Fruit fly (Drosophila melanogaster) whole organism, embryonic: ENCODE measurements around the gene Pex11c.

Experiments used
- Antp ChIP-seq: fragments of 200-800 bp; sonication (Bioruptor generic); optimal IDR thresholded peaks from 3 replicates; lab custom pipeline; 2016; ENCODE audit warnings: missing biosample characterization, missing genetic modification characterization
- Atf6 ChIP-seq: fragments of 200-800 bp; sonication (Bioruptor generic); IDR thresholded peaks from 2 replicates; pipeline ENCODE4 v1.3.6; 2022; ENCODE audit warnings: missing biosample characterization, missing genetic modification characterization
- CG14050 ChIP-seq: fragments of 200-800 bp; sonication (Bioruptor generic); IDR thresholded peaks from 3 replicates; pipeline ENCODE4 v1.3.6; 2022; ENCODE audit warnings: missing biosample characterization, missing genetic modification characterization
- CG15073 ChIP-seq: fragments of 200-800 bp; sonication (Bioruptor generic); optimal IDR thresholded peaks from 2 replicates; lab custom pipeline; 2016; ENCODE audit warnings: missing biosample characterization, missing genetic modification characterization
- CG1529 ChIP-seq: fragments of 200-800 bp; sonication (Bioruptor generic); optimal IDR thresholded peaks from 3 replicates; lab custom pipeline; 2018; ENCODE audit warnings: missing biosample characterization, missing genetic modification characterization
- CG15601 ChIP-seq: fragments of 200-800 bp; sonication (Bioruptor generic); optimal IDR thresholded peaks from 3 replicates; lab custom pipeline; 2019; ENCODE audit warnings: missing biosample characterization, mild to moderate bottlenecking, missing genetic modification characterization, moderate library complexity
- CG15696 ChIP-seq: fragments of 200-800 bp; sonication (Bioruptor generic); optimal IDR thresholded peaks from 2 replicates; lab custom pipeline; 2019; ENCODE audit warnings: missing biosample characterization, mild to moderate bottlenecking, missing genetic modification characterization, moderate library complexity
- CG1603 ChIP-seq: fragments of 200-800 bp; sonication (Bioruptor generic); optimal IDR thresholded peaks from 2 replicates; lab custom pipeline; 2019; ENCODE audit warnings: missing biosample characterization, mild to moderate bottlenecking, missing genetic modification characterization, moderate library complexity
- CG16779 ChIP-seq: fragments of 200-800 bp; sonication (Bioruptor generic); IDR thresholded peaks from 2 replicates; pipeline ENCODE4 v1.3.6; 2022; ENCODE audit warnings: missing biosample characterization, missing genetic modification characterization
- CG17359 ChIP-seq: fragments of 200-800 bp; sonication (Bioruptor generic); optimal IDR thresholded peaks from 3 replicates; lab custom pipeline; 2018; ENCODE audit warnings: missing biosample characterization, mild to moderate bottlenecking, missing genetic modification characterization, moderate library complexity
- CG17568 ChIP-seq: fragments of 200-800 bp; sonication (Bioruptor generic); optimal IDR thresholded peaks from 2 replicates; lab custom pipeline; 2018; ENCODE audit warnings: missing biosample characterization, mild to moderate bottlenecking, missing genetic modification characterization, moderate library complexity
- CG2712 ChIP-seq: fragments of 200-800 bp; optimal IDR thresholded peaks from 3 replicates; lab custom pipeline; 2019; ENCODE audit warnings: missing biosample characterization, mild to moderate bottlenecking, missing genetic modification characterization, moderate library complexity
- CG3065 ChIP-seq: fragments of 200-800 bp; sonication (Bioruptor generic); optimal IDR thresholded peaks from 2 replicates; lab custom pipeline; 2016; ENCODE audit warnings: missing biosample characterization, missing genetic modification characterization
- CG34376 ChIP-seq: fragments of 200-800 bp; sonication (Bioruptor generic); optimal IDR thresholded peaks from 2 replicates; lab custom pipeline; 2018; ENCODE audit warnings: missing biosample characterization, mild to moderate bottlenecking, missing genetic modification characterization
- CG5180 ChIP-seq: fragments of 200-800 bp; sonication (Bioruptor generic); optimal IDR thresholded peaks from 3 replicates; lab custom pipeline; 2017; ENCODE audit warnings: missing biosample characterization, missing genetic modification characterization, mild to moderate bottlenecking, moderate library complexity, missing genetic modification reagents
- CG5245 ChIP-seq: fragments of 200-800 bp; sonication (Bioruptor generic); optimal IDR thresholded peaks from 3 replicates; lab custom pipeline; 2016; ENCODE audit warnings: missing biosample characterization, missing genetic modification characterization
- CG6175 ChIP-seq: fragments of 200-800 bp; sonication (Bioruptor generic); IDR thresholded peaks from 3 replicates; pipeline ENCODE4 v1.3.6; 2022; ENCODE audit warnings: missing biosample characterization, missing genetic modification characterization
- CG6272 ChIP-seq: fragments of 200-800 bp; sonication (Bioruptor generic); IDR thresholded peaks from 2 replicates; pipeline ENCODE4 v1.3.6; 2022; ENCODE audit warnings: missing biosample characterization, missing genetic modification characterization
- CG6683 ChIP-seq: fragments of 200-800 bp; sonication (Bioruptor generic); optimal IDR thresholded peaks from 2 replicates; lab custom pipeline; 2017; ENCODE audit warnings: missing biosample characterization, mild to moderate bottlenecking, missing genetic modification characterization, missing genetic modification reagents
- CG7786 ChIP-seq: fragments of 200-800 bp; sonication (Bioruptor generic); optimal IDR thresholded peaks from 2 replicates; lab custom pipeline; 2016; ENCODE audit warnings: missing biosample characterization, missing genetic modification characterization
- CG8944 ChIP-seq: fragments of 200-800 bp; sonication (Bioruptor generic); optimal IDR thresholded peaks from 3 replicates; lab custom pipeline; 2016; ENCODE audit warnings: missing biosample characterization, missing genetic modification characterization
- D19A ChIP-seq: fragments of 200-800 bp; optimal IDR thresholded peaks from 3 replicates; lab custom pipeline; 2019; ENCODE audit warnings: missing biosample characterization, mild to moderate bottlenecking, missing genetic modification characterization, moderate library complexity
- Eip74EF ChIP-seq, 2 experiments: fragments of 200-800 bp in 1 of 2; fragments of >200 bp in 1 of 2; sonication (Bioruptor generic) in 1 of 2; optimal IDR thresholded peaks; 2 replicates each; lab custom pipeline; 2017 to 2019; ENCODE audit warnings: missing biosample characterization in 2 of 2, missing genetic modification characterization in 2 of 2, mild to moderate bottlenecking in 1 of 2, moderate library complexity in 1 of 2
- Elba2 ChIP-seq: fragments of 200-800 bp; sonication (Bioruptor generic); optimal IDR thresholded peaks from 3 replicates; lab custom pipeline; 2016; ENCODE audit warnings: missing biosample characterization, missing genetic modification characterization
- GATAe ChIP-seq: fragments of 200-800 bp; sonication (Bioruptor generic); conservative IDR thresholded peaks from 2 replicates; pipeline ENCODE4 v1.3.6; 2022; ENCODE audit warnings: missing biosample characterization, missing genetic modification characterization
- Hmx ChIP-seq: fragments of 200-800 bp; sonication (Bioruptor generic); optimal IDR thresholded peaks from 2 replicates; lab custom pipeline; 2016; ENCODE audit warnings: missing biosample characterization, missing genetic modification characterization
- Mad ChIP-seq: fragments of 200-800 bp; sonication (Bioruptor generic); optimal IDR thresholded peaks from 2 replicates; lab custom pipeline; 2016; ENCODE audit warnings: missing biosample characterization, missing genetic modification characterization
- Med ChIP-seq: fragments of 200-800 bp; sonication (Bioruptor generic); peaks from one replicate; lab custom pipeline; 2016; ENCODE audit warnings: missing biosample characterization, missing genetic modification characterization, mild to moderate bottlenecking, inconsistent platforms, moderate library complexity
- Nf-YB ChIP-seq: fragments of 200-800 bp; sonication (Bioruptor generic); optimal IDR thresholded peaks from 3 replicates; lab custom pipeline; 2019; ENCODE audit warnings: missing biosample characterization, mild to moderate bottlenecking, missing genetic modification characterization, moderate library complexity
- Oli ChIP-seq: fragments of 200-800 bp; sonication (Bioruptor generic); optimal IDR thresholded peaks from 2 replicates; lab custom pipeline; 2018; ENCODE audit warnings: missing biosample characterization, mild to moderate bottlenecking, missing genetic modification characterization, moderate library complexity
- Six4 ChIP-seq: fragments of 200-800 bp; sonication (Bioruptor generic); optimal IDR thresholded peaks from 2 replicates; lab custom pipeline; 2016; ENCODE audit warnings: missing biosample characterization, missing genetic modification characterization
- Taf1 ChIP-seq: fragments of 200-800 bp; sonication (Bioruptor generic); IDR thresholded peaks from 2 replicates; pipeline ENCODE4 v1.3.6; 2022; ENCODE audit warnings: missing biosample characterization, missing genetic modification characterization
- al ChIP-seq: fragments of 200-800 bp; sonication (Bioruptor generic); IDR thresholded peaks from 2 replicates; pipeline ENCODE4 v1.3.6; 2022; ENCODE audit warnings: missing biosample characterization, missing genetic modification characterization
- bigmax ChIP-seq: fragments of 200-800 bp; sonication (Bioruptor generic); optimal IDR thresholded peaks from 2 replicates; lab custom pipeline; 2018; ENCODE audit warnings: missing biosample characterization, mild to moderate bottlenecking, missing genetic modification characterization
- chif ChIP-seq, 2 experiments: fragments of 200-800 bp; sonication (Bioruptor generic); optimal IDR thresholded peaks; 3 replicates each; lab custom pipeline; 2016; ENCODE audit warnings: missing biosample characterization in 2 of 2, missing genetic modification characterization in 2 of 2
- gce ChIP-seq: fragments of 200-800 bp; sonication (Bioruptor generic); IDR thresholded peaks from 3 replicates; pipeline ENCODE4 v1.3.6; 2022; ENCODE audit warnings: missing biosample characterization, missing genetic modification characterization
- lmd ChIP-seq: fragments of 200-800 bp; sonication (Bioruptor generic); IDR thresholded peaks from 2 replicates; pipeline ENCODE4 v1.3.6; 2022; ENCODE audit warnings: missing biosample characterization, missing genetic modification characterization
- nau ChIP-seq: fragments of 200-800 bp; sonication (Bioruptor generic); optimal IDR thresholded peaks from 3 replicates; lab custom pipeline; 2017; ENCODE audit warnings: missing biosample characterization, mild to moderate bottlenecking, missing genetic modification characterization, missing genetic modification reagents
- peb ChIP-seq: fragments of 200-800 bp; sonication (Bioruptor generic); IDR thresholded peaks from 2 replicates; pipeline ENCODE4 v1.3.6; 2022; ENCODE audit warnings: missing biosample characterization, missing genetic modification characterization
- row ChIP-seq: fragments of 200-800 bp; sonication (Bioruptor generic); IDR thresholded peaks from 3 replicates; pipeline ENCODE4 v1.3.6; 2022; ENCODE audit warnings: missing biosample characterization, missing genetic modification characterization
- sens ChIP-seq: fragments of 200-800 bp; sonication (Bioruptor generic); peaks from one replicate; lab custom pipeline; 2016; ENCODE audit warnings: missing biosample characterization, missing genetic modification characterization
- slp2 ChIP-seq: fragments of 200-800 bp; sonication (Bioruptor generic); optimal IDR thresholded peaks from 2 replicates; lab custom pipeline; 2016; ENCODE audit warnings: missing biosample characterization, missing genetic modification characterization
- sna ChIP-seq: fragments of 200-800 bp; sonication (Bioruptor generic); IDR thresholded peaks from 2 replicates; pipeline ENCODE4 v1.3.6; 2022; ENCODE audit warnings: missing biosample characterization, missing genetic modification characterization; ENCODE audit not compliant: partially characterized antibody
- so ChIP-seq: fragments of 200-800 bp; sonication (Bioruptor generic); IDR thresholded peaks from 3 replicates; pipeline ENCODE4 v1.3.6; 2022; ENCODE audit warnings: missing biosample characterization, missing genetic modification characterization
- tll ChIP-seq, 2 experiments: fragments of 200-800 bp in 1 of 2; fragments of >200 bp in 1 of 2; sonication (Bioruptor generic) in 1 of 2; optimal IDR thresholded peaks; 2 replicates each; lab custom pipeline; 2017 to 2019; ENCODE audit warnings: missing biosample characterization in 2 of 2, missing genetic modification characterization in 2 of 2, mild to moderate bottlenecking in 1 of 2, moderate library complexity in 1 of 2
- tx ChIP-seq: fragments of 200-800 bp; sonication (Bioruptor generic); optimal IDR thresholded peaks from 2 replicates; lab custom pipeline; 2016; ENCODE audit warnings: missing biosample characterization, missing genetic modification characterization
- unpg ChIP-seq: fragments of 200-800 bp; sonication (Bioruptor generic); optimal IDR thresholded peaks from 3 replicates; lab custom pipeline; 2018; ENCODE audit warnings: missing biosample characterization, mild to moderate bottlenecking, missing genetic modification characterization, moderate library complexity
- vnd ChIP-seq: fragments of 200-800 bp; sonication (Bioruptor generic); IDR thresholded peaks from 3 replicates; pipeline ENCODE4 v1.3.6; 2022; ENCODE audit warnings: missing biosample characterization, missing genetic modification characterization; ENCODE audit not compliant: partially characterized antibody
- wek ChIP-seq: fragments of 200-800 bp; sonication (Bioruptor generic); optimal IDR thresholded peaks from 3 replicates; lab custom pipeline; 2018; ENCODE audit warnings: missing biosample characterization, mild to moderate bottlenecking, missing genetic modification characterization, moderate library complexity
- yki ChIP-seq: fragments of >200 bp; optimal IDR thresholded peaks from 3 replicates; lab custom pipeline; 2018

Pex11c gene

DNA sequence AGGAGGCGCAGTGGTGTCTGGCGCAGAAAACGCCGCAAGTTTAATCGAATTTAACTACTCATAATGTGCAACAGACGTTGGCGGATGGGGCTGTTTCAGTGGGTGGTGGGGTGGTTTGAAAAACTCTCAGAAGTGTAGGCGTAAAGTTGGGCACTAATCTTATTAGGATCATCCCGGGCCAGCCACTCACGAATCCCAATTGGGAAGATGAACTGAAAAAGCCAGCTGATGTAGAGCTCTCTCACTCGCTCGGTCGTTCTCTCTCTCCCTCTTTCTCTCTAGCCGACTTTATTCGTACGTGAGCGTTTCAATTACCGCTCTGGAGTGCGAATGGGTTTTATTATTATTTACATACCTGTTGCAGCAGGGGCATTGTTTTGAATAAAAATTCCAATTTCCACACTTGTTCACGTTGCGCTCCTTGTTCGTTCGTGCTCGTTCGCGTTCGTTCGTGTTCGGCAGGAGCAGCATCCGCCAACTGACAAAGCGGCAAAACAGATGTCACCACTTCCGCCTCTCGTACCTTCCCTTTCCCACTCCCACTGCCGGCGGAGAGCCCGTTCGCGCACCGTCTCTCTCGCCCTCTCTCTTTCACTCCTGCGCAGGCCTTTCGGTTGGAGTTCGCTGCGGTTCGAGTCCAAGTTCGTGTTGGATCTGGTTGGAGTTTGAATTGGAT lies 20.7 kb downstream of the Pex11c start (continued):
- no peak for TF ChIP-seq nau
- no peak for TF ChIP-seq Oli (tag; lab: Kevin White, UChicago)
- TF ChIP-seq Med = peak; percentile 33
- TF ChIP-seq CG16779 (GFP tag; lab: Robert Waterston, UW) = no peak
- no peak for TF ChIP-seq chif (GFP tag; optimal IDR thresholded peaks at IDR 0.05; lab: Kevin White, UChicago)
- TF ChIP-seq CG15696 (tag; lab: Kevin White, UChicago) = no peak
- TF ChIP-seq CG3065 (GFP tag; lab: Kevin White, UChicago) = no peak
- TF ChIP-seq CG8944 (GFP tag; lab: Kevin White, UChicago) = no peak
- TF ChIP-seq CG5180 (GFP tag; lab: Kevin White, UChicago) = peak; percentile 98

DNA sequence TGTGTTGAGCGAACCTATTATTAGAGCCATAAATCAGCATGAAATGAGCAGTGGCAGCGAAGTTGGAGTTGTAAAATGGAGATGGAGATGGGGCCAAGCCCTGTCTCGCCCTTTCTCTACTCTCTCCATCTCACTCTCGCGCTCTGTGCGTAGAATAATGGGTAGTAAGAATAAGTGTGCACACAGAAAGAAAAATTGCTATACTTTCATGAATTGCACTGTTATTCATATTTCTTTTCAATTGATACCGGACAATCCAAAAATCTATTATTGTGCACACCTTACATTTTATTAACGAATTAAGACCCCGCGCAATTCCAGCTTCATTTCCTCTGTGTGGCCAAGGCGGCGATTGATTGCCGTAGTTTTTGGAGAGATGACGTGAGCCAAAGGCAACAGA lies 21.7 kb downstream of the Pex11c start:
- no peak for TF ChIP-seq CG2712 (tag; lab: Kevin White, UChicago)
- TF ChIP-seq CG14050 (GFP tag; lab: Robert Waterston, UW) = no peak
- no peak for TF ChIP-seq tx (GFP tag; lab: Kevin White, UChicago)
- no peak for TF ChIP-seq Hmx (GFP tag; lab: Kevin White, UChicago)
- no peak for TF ChIP-seq sna (GFP tag; lab: Robert Waterston, UW)
- TF ChIP-seq bigmax = no peak
- TF ChIP-seq al (GFP tag; lab: Robert Waterston, UW) = no peak
- no peak for TF ChIP-seq slp2 (GFP tag; lab: Kevin White, UChicago)
- peak; percentile 21 for TF ChIP-seq CG7786 (GFP tag; lab: Kevin White, UChicago)
- TF ChIP-seq Eip74EF (GFP tag; optimal IDR thresholded peaks at IDR 0.05; lab: Kevin White, UChicago) = no peak
- no peak for TF ChIP-seq yki
- no peak for TF ChIP-seq CG6175 (GFP tag; lab: Robert Waterston, UW)
- no peak for TF ChIP-seq CG15601 (tag; lab: Kevin White, UChicago)
- TF ChIP-seq CG6272 (GFP tag; lab: Robert Waterston, UW) = no peak
- no peak for TF ChIP-seq Atf6 (GFP tag; lab: Robert Waterston, UW)
- peak; percentile 14 for TF ChIP-seq CG1603 (tag; lab: Kevin White, UChicago)
- TF ChIP-seq Nf-YB = no peak
- TF ChIP-seq peb (GFP tag; lab: Robert Waterston, UW) = no peak
- TF ChIP-seq Taf1 (GFP tag; lab: Robert Waterston, UW) = no peak
- TF ChIP-seq lmd (GFP tag; lab: Robert Waterston, UW) = peak; percentile 29; the same call in 1 of the 2 replicates
- no peak for TF ChIP-seq unpg (GFP tag; lab: Kevin White, UChicago)
- TF ChIP-seq CG17359 (tag; lab: Kevin White, UChicago) = no peak
- TF ChIP-seq CG5245 (GFP tag; lab: Kevin White, UChicago) = no peak
- no peak for TF ChIP-seq CG6683 (GFP tag; lab: Kevin White, UChicago)
- no peak for TF ChIP-seq CG15073
- TF ChIP-seq GATAe = no peak
- no peak for TF ChIP-seq Elba2
- TF ChIP-seq so (GFP tag; lab: Robert Waterston, UW) = no peak
- TF ChIP-seq CG34376 (GFP tag; lab: Kevin White, UChicago) = no peak
- TF ChIP-seq Mad = no peak
- no peak for TF ChIP-seq tll (GFP tag; optimal IDR thresholded peaks at IDR 0.05; lab: Kevin White, UChicago)
- no peak for TF ChIP-seq D19A (tag; lab: Kevin White, UChicago)
- no peak for TF ChIP-seq wek (GFP tag; lab: Kevin White, UChicago)
- no peak for TF ChIP-seq CG17568 (GFP tag; lab: Kevin White, UChicago)
- peak; percentile 58 for TF ChIP-seq sens (GFP tag; lab: Kevin White, UChicago)
- no peak for TF ChIP-seq vnd (GFP tag; lab: Robert Waterston, UW)
- TF ChIP-seq row (GFP tag; lab: Robert Waterston, UW) = peak; percentile 34; the same call in 1 of the 3 replicates
- no peak for TF ChIP-seq CG1529 (GFP tag; lab: Kevin White, UChicago)
- TF ChIP-seq Six4 (GFP tag; lab: Kevin White, UChicago) = no peak
- TF ChIP-seq gce (GFP tag; lab: Robert Waterston, UW) = no peak
- TF ChIP-seq Antp (GFP tag; lab: Kevin White, UChicago) = no peak
